Worm (Caenorhabditis elegans) whole organism, young adult: ENCODE data around the gene cyp-14A1.

Experiments
- F10E7.11 ChIP-seq: sonication (generic microtip); optimal IDR thresholded peaks from 2 replicates; lab custom pipeline; 2017; ENCODE audit warnings: mild to moderate bottlenecking, missing genetic modification characterization, moderate library complexity, missing compliant biosample characterization
- ceh-27 ChIP-seq: fragments of 200-800 bp; sonication (Bioruptor generic); optimal IDR thresholded peaks from 2 replicates; lab custom pipeline; 2018; ENCODE audit warnings: mild to moderate bottlenecking, missing genetic modification characterization, moderate library complexity, missing compliant biosample characterization

DNA sequence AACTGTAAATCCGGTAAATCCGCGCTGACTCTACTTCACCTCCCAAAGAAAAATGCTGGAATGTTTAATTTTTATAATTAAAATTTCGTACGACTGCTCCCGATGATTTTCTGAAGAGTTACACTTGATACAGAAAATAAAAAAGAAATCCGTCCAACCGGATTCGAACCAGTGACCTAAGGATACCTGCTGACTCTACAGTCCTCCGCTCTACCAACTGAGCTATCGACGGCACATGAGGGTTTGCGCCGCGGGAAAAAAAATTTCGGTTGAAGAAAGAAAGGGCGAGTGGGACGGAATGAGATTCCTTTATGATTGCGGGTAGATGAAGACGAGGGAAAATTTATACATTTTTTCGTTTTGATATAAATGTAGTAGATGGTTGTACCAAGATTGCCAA is 17.5 kb upstream of the cyp-14A1 start:
- TF ChIP-seq F10E7.11 (tag; lab: Kevin White, UChicago) (no peak), ceh-27 (GFP tag; lab: Kevin White, UChicago) (no peak)
